Worm (Caenorhabditis elegans) whole organism, L2 larva: ENCODE data around the gene R10E8.8.
A peak's percentile ranks its signal among the peaks of the same experiment; 100 is the strongest.

ENCODE experiments used
- R02D3.7 ChIP-seq: fragments of 150-350 bp; optimal IDR thresholded peaks from 2 replicates; lab custom pipeline; 2014; ENCODE audit warnings: missing biosample characterization, missing genetic modification characterization
- Y55F3AM.14 ChIP-seq: fragments of 200-800 bp; sonication (Bioruptor generic); optimal IDR thresholded peaks from 2 replicates; lab custom pipeline; 2018; ENCODE audit warnings: mild to moderate bottlenecking, missing genetic modification characterization, missing compliant biosample characterization
- ZK546.5 ChIP-seq: sonication (generic microtip); optimal IDR thresholded peaks from 2 replicates; lab custom pipeline; 2017; ENCODE audit warnings: missing biosample characterization, missing genetic modification characterization
- aly-2 ChIP-seq: fragments of 150-350 bp; optimal IDR thresholded peaks from 2 replicates; lab custom pipeline; 2014; ENCODE audit warnings: missing biosample characterization, missing genetic modification characterization
- ama-1 ChIP-seq: fragments of 150-350 bp; optimal IDR thresholded peaks from 2 replicates; lab custom pipeline; 2018; ENCODE audit warnings: inconsistent platforms
- blmp-1 ChIP-seq: sonication (generic microtip); optimal IDR thresholded peaks from 2 replicates; lab custom pipeline; 2017; ENCODE audit warnings: missing genetic modification characterization, mild to moderate bottlenecking, missing compliant biosample characterization, antibody characterized with exemption, moderate library complexity; ENCODE audit not compliant: insufficient read depth
- ceh-82 ChIP-seq: fragments of 150-350 bp; optimal IDR thresholded peaks from 2 replicates; lab custom pipeline; 2014; ENCODE audit warnings: missing biosample characterization, missing genetic modification characterization
- crh-2 ChIP-seq: sonication (generic microtip); optimal IDR thresholded peaks from 2 replicates; lab custom pipeline; 2017; ENCODE audit warnings: missing biosample characterization, missing genetic modification characterization
- egl-27 ChIP-seq: sonication (generic microtip); optimal IDR thresholded peaks from 3 replicates; lab custom pipeline; 2017; ENCODE audit warnings: missing biosample characterization, missing genetic modification reagents, missing genetic modification characterization
- elt-1 ChIP-seq: fragments of 150-350 bp; optimal IDR thresholded peaks from 2 replicates; lab custom pipeline; 2014; ENCODE audit warnings: missing biosample characterization, missing genetic modification characterization
- elt-3 ChIP-seq: sonication (generic microtip); optimal IDR thresholded peaks from 2 replicates; lab custom pipeline; 2017; ENCODE audit warnings: missing biosample characterization, missing genetic modification characterization
- fos-1 ChIP-seq: fragments of 150-350 bp; optimal IDR thresholded peaks from 2 replicates; lab custom pipeline; 2014; ENCODE audit warnings: missing biosample characterization, missing genetic modification characterization
- gmeb-1 ChIP-seq: fragments of 150-350 bp; optimal IDR thresholded peaks from 2 replicates; lab custom pipeline; 2014; ENCODE audit warnings: missing biosample characterization, missing genetic modification characterization
- lin-11 ChIP-seq: fragments of 150-350 bp; sonication (generic microtip); optimal IDR thresholded peaks from 2 replicates; lab custom pipeline; 2014; ENCODE audit warnings: missing biosample characterization, missing genetic modification characterization, inconsistent platforms, mixed read lengths
- lin-13 ChIP-seq: fragments of 150-350 bp; optimal IDR thresholded peaks from 2 replicates; lab custom pipeline; 2014; ENCODE audit warnings: missing biosample characterization, missing genetic modification reagents, missing genetic modification characterization
- lsy-2 ChIP-seq, 2 experiments: fragments of 150-350 bp in 1 of 2; sonication (generic microtip) in 1 of 2; optimal IDR thresholded peaks; 2 replicates each; lab custom pipeline; 2014 to 2017; ENCODE audit warnings: missing biosample characterization in 2 of 2, missing genetic modification characterization in 2 of 2
- mab-5 ChIP-seq: fragments of 150-350 bp; optimal IDR thresholded peaks from 2 replicates; lab custom pipeline; 2014; ENCODE audit warnings: missing biosample characterization, missing genetic modification characterization
- mbf-1 ChIP-seq: sonication (generic microtip); optimal IDR thresholded peaks from 2 replicates; lab custom pipeline; 2017; ENCODE audit warnings: missing biosample characterization, missing genetic modification characterization
- mdl-1 ChIP-seq, 2 experiments: fragments of 150-350 bp in 1 of 2; sonication (generic microtip) in 1 of 2; optimal IDR thresholded peaks; 2 replicates each; lab custom pipeline; 2017; ENCODE audit warnings: missing biosample characterization in 2 of 2, missing genetic modification characterization in 2 of 2
- nhr-11 ChIP-seq: fragments of 150-350 bp; optimal IDR thresholded peaks from 2 replicates; lab custom pipeline; 2014; ENCODE audit warnings: missing biosample characterization, missing genetic modification characterization
- nhr-12 ChIP-seq: fragments of 150-350 bp; optimal IDR thresholded peaks from 2 replicates; lab custom pipeline; 2014; ENCODE audit warnings: missing biosample characterization, missing genetic modification characterization
- nhr-129 ChIP-seq: fragments of 150-350 bp; optimal IDR thresholded peaks from 2 replicates; lab custom pipeline; 2014; ENCODE audit warnings: missing biosample characterization, missing genetic modification characterization
- nhr-21 ChIP-seq: fragments of 150-350 bp; optimal IDR thresholded peaks from 2 replicates; lab custom pipeline; 2014; ENCODE audit warnings: missing biosample characterization, missing genetic modification characterization
- nhr-23 ChIP-seq: fragments of 150-350 bp; optimal IDR thresholded peaks from 2 replicates; lab custom pipeline; 2014; ENCODE audit warnings: missing biosample characterization, missing genetic modification reagents, missing genetic modification characterization
- nhr-237 ChIP-seq: fragments of 150-350 bp; optimal IDR thresholded peaks from 2 replicates; lab custom pipeline; 2014; ENCODE audit warnings: missing biosample characterization, missing genetic modification characterization
- nhr-25 ChIP-seq: fragments of 150-350 bp; sonication (generic microtip); optimal IDR thresholded peaks from 3 replicates; lab custom pipeline; 2014; ENCODE audit warnings: missing biosample characterization, missing genetic modification characterization
- nhr-6 ChIP-seq: fragments of 150-350 bp; optimal IDR thresholded peaks from 2 replicates; lab custom pipeline; 2014; ENCODE audit warnings: missing biosample characterization, missing genetic modification characterization
- nhr-77 ChIP-seq: fragments of 150-350 bp; optimal IDR thresholded peaks from 2 replicates; lab custom pipeline; 2014; ENCODE audit warnings: missing biosample characterization, missing genetic modification characterization
- peb-1 ChIP-seq: fragments of 150-350 bp; optimal IDR thresholded peaks from 2 replicates; lab custom pipeline; 2014; ENCODE audit warnings: missing biosample characterization, missing genetic modification characterization
- unc-55 ChIP-seq: fragments of 150-350 bp; sonication (generic microtip); optimal IDR thresholded peaks from 3 replicates; lab custom pipeline; 2014; ENCODE audit warnings: missing biosample characterization, missing genetic modification reagents, missing genetic modification characterization
- unc-62 ChIP-seq: fragments of 150-350 bp; optimal IDR thresholded peaks from 2 replicates; lab custom pipeline; 2014; ENCODE audit warnings: missing biosample characterization, missing genetic modification reagents, missing genetic modification characterization
- zag-1 ChIP-seq: fragments of 150-350 bp; optimal IDR thresholded peaks from 2 replicates; lab custom pipeline; 2014; ENCODE audit warnings: missing biosample characterization, missing genetic modification characterization
- ztf-11 ChIP-seq: sonication (generic microtip); optimal IDR thresholded peaks from 2 replicates; lab custom pipeline; 2017; ENCODE audit warnings: missing biosample characterization, missing genetic modification characterization
- ztf-4 ChIP-seq: fragments of 150-350 bp; optimal IDR thresholded peaks from 2 replicates; lab custom pipeline; 2014; ENCODE audit warnings: missing biosample characterization, missing genetic modification characterization

R10E8.8 gene

ce11 chrV:18241328-18241727, at the start of gene R10E8.8:
R10E8.8 (minus strand) TSS chrV:18241670.
- TF ChIP-seq mbf-1 (tag; lab: Kevin White, UChicago): no peak
- peak; percentile 35 for TF ChIP-seq crh-2 (tag; lab: Kevin White, UChicago)
- peak; percentile 18 for TF ChIP-seq gmeb-1 (tag; lab: Kevin White, UChicago)
- TF ChIP-seq fos-1 (tag; lab: Kevin White, UChicago): peak; percentile 27

- no peak for TF ChIP-seq egl-27 (tag; lab: Kevin White, UChicago)
- TF ChIP-seq, all 48 proteins: peak for 0
Observed at ce11 chrV:18290642-18291041, 49.2 kb upstream of the R10E8.8 start, which contains the start of gene Y51A2A.4. Y51A2A.4 (plus strand) TSS chrV:18290942.

ce11 chrV:18282597-18282996, 41.1 kb upstream of the R10E8.8 start, which contains the start of gene clec-247:
clec-247 (plus strand) TSS chrV:18282897.
- no peak for TF ChIP-seq lsy-2 (tag; optimal IDR thresholded peaks at IDR 0.05; lab: Kevin White, UChicago)
- no peak for TF ChIP-seq nhr-21 (tag; lab: Kevin White, UChicago)
- no peak for TF ChIP-seq nhr-12 (tag; lab: Kevin White, UChicago)
- TF ChIP-seq ztf-4: no peak
- TF ChIP-seq elt-3 (tag; lab: Kevin White, UChicago): no peak
- no peak for TF ChIP-seq ztf-11
- TF ChIP-seq ama-1: no peak
- no peak for TF ChIP-seq lin-11 (tag; lab: Kevin White, UChicago)
- TF ChIP-seq nhr-25: no peak
- TF ChIP-seq nhr-237 (tag; lab: Kevin White, UChicago): no peak
- no peak for TF ChIP-seq mab-5 (tag; lab: Kevin White, UChicago)
- TF ChIP-seq R02D3.7 (tag; lab: Kevin White, UChicago): no peak
- no peak for TF ChIP-seq nhr-23 (tag; lab: Kevin White, UChicago)
- TF ChIP-seq, all 48 proteins: peak for 0

- TF ChIP-seq elt-3 (tag; lab: Kevin White, UChicago): no peak
- no peak for TF ChIP-seq gmeb-1 (tag; lab: Kevin White, UChicago)
- TF ChIP-seq mbf-1 (tag; lab: Kevin White, UChicago): no peak
- TF ChIP-seq unc-62 (GFP tag; lab: Kevin White, UChicago): no peak
- TF ChIP-seq elt-1: no peak
Observed at ce11 chrV:18280778-18281177, 39.3 kb upstream of the R10E8.8 start, which contains the start of gene Y51A2A.16. Y51A2A.16 (minus strand) TSS chrV:18280878.

DNA sequence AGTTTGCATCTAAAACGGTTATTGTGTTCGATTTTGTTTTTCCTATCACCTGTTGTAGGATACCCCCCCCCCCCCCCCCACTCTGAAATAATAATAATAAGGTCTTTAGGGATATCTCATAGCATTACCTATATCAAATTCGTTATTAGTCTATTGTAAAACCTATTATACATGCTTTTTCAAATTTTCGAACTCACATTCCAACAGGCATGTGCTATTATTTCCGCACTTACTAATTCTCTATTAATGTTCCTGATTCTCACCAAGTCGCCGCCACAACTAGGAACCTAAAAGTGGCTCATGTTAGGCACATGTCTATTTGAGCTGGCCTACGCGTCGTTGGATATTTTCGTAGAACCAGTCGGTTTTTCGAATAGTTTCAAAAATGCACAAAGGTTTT, 28.9 kb upstream of the R10E8.8 start, which contains the start of gene Y37H2C.4:
Gene Y37H2C.4, plus strand, starts transcription at position 301 of the 400 bp plus-strand sequence.
- TF ChIP-seq zag-1 (tag; lab: Kevin White, UChicago): no peak
- TF ChIP-seq blmp-1: no peak
- no peak for TF ChIP-seq nhr-12 (tag; lab: Kevin White, UChicago)
- TF ChIP-seq nhr-77 (tag; lab: Kevin White, UChicago): no peak
- no peak for TF ChIP-seq ceh-82 (tag; lab: Kevin White, UChicago)
- TF ChIP-seq ZK546.5 (tag; lab: Kevin White, UChicago): no peak
- TF ChIP-seq unc-55 (GFP tag; lab: Kevin White, UChicago): no peak
- TF ChIP-seq ztf-11: no peak
- no peak for TF ChIP-seq Y55F3AM.14 (GFP tag; lab: Kevin White, UChicago)
- TF ChIP-seq unc-62 (GFP tag; lab: Kevin White, UChicago): no peak
- no peak for TF ChIP-seq aly-2 (tag; lab: Kevin White, UChicago)
- TF ChIP-seq mdl-1 (tag; optimal IDR thresholded peaks at IDR 0.05; lab: Kevin White, UChicago): no peak

DNA sequence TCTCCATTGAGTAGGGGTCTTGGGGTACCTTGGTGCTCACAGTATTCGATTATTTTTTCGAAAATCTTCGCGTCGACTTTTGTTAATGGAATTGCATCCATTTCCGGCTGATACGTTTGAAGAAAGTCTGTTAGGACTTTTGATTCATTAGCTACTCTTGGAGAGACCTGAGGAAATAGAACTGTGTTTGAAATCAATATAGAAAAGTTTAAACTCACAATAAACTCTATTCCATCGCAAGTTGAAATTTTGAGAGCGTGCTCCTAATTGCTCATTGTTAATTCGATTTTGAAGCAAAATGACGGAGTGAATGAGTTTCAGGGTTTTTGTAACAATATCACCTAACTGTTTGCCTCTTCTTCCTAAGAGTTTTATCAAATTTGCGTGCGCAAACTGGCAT, 28.4 kb upstream of the R10E8.8 start, which contains the start of gene skr-6:
Gene skr-6, minus strand, starts transcription at position 101 of the 400 bp plus-strand sequence.
- no peak for TF ChIP-seq nhr-129 (tag; lab: Kevin White, UChicago)
- no peak for TF ChIP-seq nhr-6
- TF ChIP-seq peb-1: no peak
- no peak for TF ChIP-seq lin-13 (GFP tag; lab: Kevin White, UChicago)
- no peak for TF ChIP-seq Y55F3AM.14 (GFP tag; lab: Kevin White, UChicago)
- no peak for TF ChIP-seq nhr-11 (tag; lab: Kevin White, UChicago)
- TF ChIP-seq, all 48 proteins: peak for 0
